In genomic region chr3L:3769157-3769556, dm6 we compare ENCODE assay signal across 1 fruit fly cellular context.
TF ChIP-seq lines count a peak whose summit lies in the region.

No protein-coding gene starts in this region.

TF ChIP-seq in whole organism, embryonic, 481 proteins besides CTCF, POLR2A, EP300 and RAD21 (continued from another document):
- TF ChIP-seq onecut (GFP tag; IDR thresholded peaks at IDR 0.05; lab: Robert Waterston, UW), result no peak
- TF ChIP-seq CG2120 (GFP tag; optimal IDR thresholded peaks at IDR 0.05; lab: Kevin White, UChicago), result no peak
- peak; percentile 15 for TF ChIP-seq stwl (tag; optimal IDR thresholded peaks at IDR 0.05; lab: Kevin White, UChicago)
- peak; percentile 0 for TF ChIP-seq CG17385 (GFP tag; optimal IDR thresholded peaks at IDR 0.05; lab: Kevin White, UChicago)
- no peak for TF ChIP-seq CG11247 (GFP tag; IDR thresholded peaks at IDR 0.05; lab: Robert Waterston, UW)
- no peak for TF ChIP-seq lbe (GFP tag; optimal IDR thresholded peaks at IDR 0.05; lab: Kevin White, UChicago)
- no peak for TF ChIP-seq ase (GFP tag; IDR thresholded peaks at IDR 0.05; lab: Robert Waterston, UW)
- no peak for TF ChIP-seq CG8359 (GFP tag; optimal IDR thresholded peaks at IDR 0.05; lab: Kevin White, UChicago; ENCODE audit: borderline replicate concordance)
